Fruit fly (Drosophila melanogaster) whole organism, embryonic: ENCODE measurements around the gene Lamtor4.

Source experiments
- ATbp ChIP-seq: fragments of 200-800 bp; sonication (Bioruptor generic); optimal IDR thresholded peaks from 2 replicates; lab custom pipeline; 2017; ENCODE audit warnings: missing biosample characterization, mild to moderate bottlenecking, missing genetic modification characterization, missing genetic modification reagents
- Antp ChIP-seq: fragments of 200-800 bp; sonication (Bioruptor generic); optimal IDR thresholded peaks from 3 replicates; lab custom pipeline; 2016; ENCODE audit warnings: missing biosample characterization, missing genetic modification characterization
- Atf3 ChIP-seq: fragments of 200-800 bp; sonication (Bioruptor generic); optimal IDR thresholded peaks from 3 replicates; lab custom pipeline; 2016; ENCODE audit warnings: missing biosample characterization, missing genetic modification characterization
- Bdp1 ChIP-seq: fragments of 200-800 bp; sonication (Bioruptor generic); optimal IDR thresholded peaks from 3 replicates; lab custom pipeline; 2016; ENCODE audit warnings: missing biosample characterization, missing genetic modification characterization
- Blimp-1 ChIP-seq: fragments of 200-800 bp; sonication (Bioruptor generic); optimal IDR thresholded peaks from 3 replicates; lab custom pipeline; 2018; ENCODE audit warnings: missing biosample characterization, missing genetic modification characterization, mild to moderate bottlenecking, moderate library complexity, missing genetic modification reagents
- CG1024 ChIP-seq: fragments of 200-800 bp; sonication (Bioruptor generic); IDR thresholded peaks from 2 replicates; pipeline ENCODE4 v1.3.6; 2022; ENCODE audit warnings: missing biosample characterization, missing genetic modification characterization
- CG11398 ChIP-seq: fragments of 200-800 bp; sonication (Bioruptor generic); optimal IDR thresholded peaks from 2 replicates; lab custom pipeline; 2016; ENCODE audit warnings: missing biosample characterization, missing genetic modification characterization
- CG11695 ChIP-seq: fragments of 200-800 bp; sonication (Bioruptor generic); IDR thresholded peaks from 3 replicates; pipeline ENCODE4 v1.3.6; 2022; ENCODE audit warnings: missing biosample characterization, missing genetic modification characterization
- CG13123 ChIP-seq: fragments of 200-800 bp; sonication (Bioruptor generic); optimal IDR thresholded peaks from 2 replicates; lab custom pipeline; 2016; ENCODE audit warnings: missing biosample characterization, missing genetic modification characterization
- CG13424 ChIP-seq: fragments of 200-800 bp; sonication (Bioruptor generic); optimal IDR thresholded peaks from 2 replicates; lab custom pipeline; 2019; ENCODE audit warnings: missing biosample characterization, mild to moderate bottlenecking, missing genetic modification characterization, moderate library complexity
- CG15514 ChIP-seq: fragments of 200-800 bp; sonication (Bioruptor generic); optimal IDR thresholded peaks from 3 replicates; lab custom pipeline; 2017; ENCODE audit warnings: missing biosample characterization, missing genetic modification characterization, mild to moderate bottlenecking, moderate library complexity, missing genetic modification reagents
- CG17359 ChIP-seq: fragments of 200-800 bp; sonication (Bioruptor generic); optimal IDR thresholded peaks from 3 replicates; lab custom pipeline; 2018; ENCODE audit warnings: missing biosample characterization, mild to moderate bottlenecking, missing genetic modification characterization, moderate library complexity
- CG17568 ChIP-seq: fragments of 200-800 bp; sonication (Bioruptor generic); optimal IDR thresholded peaks from 2 replicates; lab custom pipeline; 2018; ENCODE audit warnings: missing biosample characterization, mild to moderate bottlenecking, missing genetic modification characterization, moderate library complexity
- CG17612 ChIP-seq: fragments of 200-800 bp; sonication (Bioruptor generic); IDR thresholded peaks from 2 replicates; pipeline ENCODE4 v1.3.6; 2022; ENCODE audit warnings: missing biosample characterization, missing genetic modification characterization
- CG1832 ChIP-seq: fragments of 200-800 bp; sonication (Bioruptor generic); optimal IDR thresholded peaks from 2 replicates; lab custom pipeline; 2017; ENCODE audit warnings: missing biosample characterization, mild to moderate bottlenecking, missing genetic modification characterization, inconsistent platforms
- CG2120 ChIP-seq: fragments of 200-800 bp; sonication (Bioruptor generic); optimal IDR thresholded peaks from 3 replicates; lab custom pipeline; 2016; ENCODE audit warnings: missing biosample characterization, missing genetic modification characterization
- CG2202 ChIP-seq: fragments of 200-800 bp; sonication (Bioruptor generic); optimal IDR thresholded peaks from 2 replicates; lab custom pipeline; 2018; ENCODE audit warnings: missing biosample characterization, mild to moderate bottlenecking, missing genetic modification characterization
- CG3065 ChIP-seq: fragments of 200-800 bp; sonication (Bioruptor generic); optimal IDR thresholded peaks from 2 replicates; lab custom pipeline; 2016; ENCODE audit warnings: missing biosample characterization, missing genetic modification characterization
- CG3163 ChIP-seq: fragments of 200-800 bp; sonication (Bioruptor generic); optimal IDR thresholded peaks from 3 replicates; lab custom pipeline; 2016; ENCODE audit warnings: missing biosample characterization, missing genetic modification characterization
- CG33557 ChIP-seq: fragments of 200-800 bp; sonication (Bioruptor generic); optimal IDR thresholded peaks from 2 replicates; lab custom pipeline; 2019; ENCODE audit warnings: missing biosample characterization, mild to moderate bottlenecking, missing genetic modification characterization, moderate library complexity
- CG34224 ChIP-seq: fragments of 200-800 bp; sonication (Bioruptor generic); IDR thresholded peaks from 3 replicates; pipeline ENCODE4 v1.3.6; 2022; ENCODE audit warnings: missing biosample characterization, missing genetic modification characterization; ENCODE audit not compliant: partially characterized antibody
- CG6765 ChIP-seq: fragments of 200-800 bp; sonication (Bioruptor generic); optimal IDR thresholded peaks from 3 replicates; lab custom pipeline; 2017; ENCODE audit warnings: missing biosample characterization, mild to moderate bottlenecking, missing genetic modification characterization
- CG8388 ChIP-seq: fragments of 200-800 bp; sonication (Bioruptor generic); optimal IDR thresholded peaks from 2 replicates; lab custom pipeline; 2019; ENCODE audit warnings: missing biosample characterization, mild to moderate bottlenecking, missing genetic modification characterization, moderate library complexity
- CG9727 ChIP-seq: fragments of 200-800 bp; sonication (Bioruptor generic); optimal IDR thresholded peaks from 3 replicates; lab custom pipeline; 2017; ENCODE audit warnings: missing biosample characterization, mild to moderate bottlenecking, missing genetic modification characterization
- Chrac-16 ChIP-seq: fragments of 200-800 bp; sonication (Bioruptor generic); optimal IDR thresholded peaks from 3 replicates; lab custom pipeline; 2016; ENCODE audit warnings: missing biosample characterization, missing genetic modification characterization
- D ChIP-seq, 2 experiments: fragments of 200-800 bp in 1 of 2; fragments of >200 bp in 1 of 2; sonication (Bioruptor generic) in 1 of 2; optimal IDR thresholded peaks; 2 replicates in 1 of 2; 3 replicates in 1 of 2; lab custom pipeline; 2017; ENCODE audit warnings: mild to moderate bottlenecking in 1 of 2, missing biosample characterization in 1 of 2, missing genetic modification characterization in 1 of 2, missing genetic modification reagents in 1 of 2
- D19A ChIP-seq: fragments of 200-800 bp; optimal IDR thresholded peaks from 3 replicates; lab custom pipeline; 2019; ENCODE audit warnings: missing biosample characterization, mild to moderate bottlenecking, missing genetic modification characterization, moderate library complexity
- Doc3 ChIP-seq: fragments of 200-800 bp; sonication (Bioruptor generic); IDR thresholded peaks from 3 replicates; pipeline ENCODE4 v1.3.6; 2022; ENCODE audit warnings: missing biosample characterization, missing genetic modification characterization; ENCODE audit not compliant: partially characterized antibody
- Fer3 ChIP-seq: fragments of 200-800 bp; sonication (Bioruptor generic); optimal IDR thresholded peaks from 2 replicates; lab custom pipeline; 2018; ENCODE audit warnings: missing biosample characterization, mild to moderate bottlenecking, missing genetic modification characterization, moderate library complexity
- Mrtf ChIP-seq: fragments of 200-800 bp; sonication (Bioruptor generic); IDR thresholded peaks from 3 replicates; pipeline ENCODE4 v1.3.6; 2022; ENCODE audit warnings: missing biosample characterization, missing genetic modification characterization
- Nf-YC ChIP-seq: fragments of 200-800 bp; optimal IDR thresholded peaks from 3 replicates; lab custom pipeline; 2019; ENCODE audit warnings: missing biosample characterization, mild to moderate bottlenecking, missing genetic modification characterization, moderate library complexity
- Ptx1 ChIP-seq: fragments of 200-800 bp; sonication (Bioruptor generic); IDR thresholded peaks from 2 replicates; pipeline ENCODE4 v1.3.6; 2022; ENCODE audit warnings: missing biosample characterization, missing genetic modification characterization
- Side ChIP-seq: fragments of 200-800 bp; sonication (Bioruptor generic); optimal IDR thresholded peaks from 2 replicates; lab custom pipeline; 2016; ENCODE audit warnings: missing biosample characterization, missing genetic modification characterization
- Six4 ChIP-seq: fragments of 200-800 bp; sonication (Bioruptor generic); optimal IDR thresholded peaks from 2 replicates; lab custom pipeline; 2016; ENCODE audit warnings: missing biosample characterization, missing genetic modification characterization
- Tbp ChIP-seq: fragments of >200 bp; optimal IDR thresholded peaks from 2 replicates; lab custom pipeline; 2018; ENCODE audit warnings: missing biosample characterization, missing genetic modification characterization
- bsh ChIP-seq, 2 experiments: fragments of 200-800 bp; sonication (Bioruptor generic); optimal IDR thresholded peaks; 2 replicates each; lab custom pipeline; 2017 to 2018; ENCODE audit warnings: mild to moderate bottlenecking in 2 of 2, missing biosample characterization in 2 of 2, missing genetic modification characterization in 2 of 2, moderate library complexity in 1 of 2
- ci ChIP-seq: fragments of 200-800 bp; sonication (Bioruptor generic); IDR thresholded peaks from 3 replicates; pipeline ENCODE4 v1.3.6; 2022; ENCODE audit warnings: missing biosample characterization, missing genetic modification characterization
- disco-r ChIP-seq: fragments of 200-800 bp; sonication (Bioruptor generic); optimal IDR thresholded peaks from 2 replicates; lab custom pipeline; 2016; ENCODE audit warnings: missing biosample characterization, missing genetic modification characterization
- en ChIP-seq: fragments of 200-800 bp; sonication (Bioruptor generic); optimal IDR thresholded peaks from 2 replicates; lab custom pipeline; 2016; ENCODE audit warnings: missing biosample characterization, missing genetic modification characterization
- gcm ChIP-seq: fragments of 200-800 bp; sonication (Bioruptor generic); optimal IDR thresholded peaks from 2 replicates; lab custom pipeline; 2019; ENCODE audit warnings: missing biosample characterization, mild to moderate bottlenecking, missing genetic modification characterization, moderate library complexity
- gt ChIP-seq: fragments of 200-800 bp; sonication (Bioruptor generic); IDR thresholded peaks from 2 replicates; pipeline ENCODE4 v1.3.6; 2022; ENCODE audit warnings: missing biosample characterization, missing genetic modification characterization
- hb ChIP-seq: fragments of 200-800 bp; sonication (Bioruptor generic); IDR thresholded peaks from 3 replicates; pipeline ENCODE4 v1.3.6; 2022; ENCODE audit warnings: missing biosample characterization, missing genetic modification characterization; ENCODE audit not compliant: partially characterized antibody
- ranshi ChIP-seq: fragments of 200-800 bp; sonication (Bioruptor generic); IDR thresholded peaks from 2 replicates; pipeline ENCODE4 v1.3.6; 2022; ENCODE audit warnings: missing biosample characterization, missing genetic modification characterization
- ro ChIP-seq: fragments of 200-800 bp; sonication (Bioruptor generic); IDR thresholded peaks from 2 replicates; pipeline ENCODE4 v1.3.6; 2022; ENCODE audit warnings: missing biosample characterization, missing genetic modification characterization
- slbo ChIP-seq: fragments of 200-800 bp; sonication (Bioruptor generic); IDR thresholded peaks from 2 replicates; pipeline ENCODE4 v1.3.6; 2022; ENCODE audit warnings: missing biosample characterization, missing genetic modification characterization
- slou ChIP-seq: fragments of 200-800 bp; sonication (Bioruptor generic); optimal IDR thresholded peaks from 3 replicates; lab custom pipeline; 2016; ENCODE audit warnings: missing biosample characterization, missing genetic modification characterization
- stc ChIP-seq: fragments of 200-800 bp; sonication (Bioruptor generic); IDR thresholded peaks from 2 replicates; pipeline ENCODE4 v1.3.6; 2022; ENCODE audit warnings: missing biosample characterization, missing genetic modification characterization
- wek ChIP-seq: fragments of 200-800 bp; sonication (Bioruptor generic); optimal IDR thresholded peaks from 3 replicates; lab custom pipeline; 2018; ENCODE audit warnings: missing biosample characterization, mild to moderate bottlenecking, missing genetic modification characterization, moderate library complexity
- wor ChIP-seq: fragments of 200-800 bp; sonication (Bioruptor generic); IDR thresholded peaks from 2 replicates; pipeline ENCODE4 v1.3.6; 2022; ENCODE audit warnings: missing biosample characterization, missing genetic modification characterization

Gene Lamtor4

dm6 chr3L:3902491-3903198, 5.9 kb downstream of the Lamtor4 start, which contains the start of gene Ubi-p63E:
Gene Ubi-p63E, minus strand, starts transcription at chr3L:3903184.
- TF ChIP-seq Six4 (GFP tag; lab: Kevin White, UChicago) (peak; percentile 50), D19A (tag; lab: Kevin White, UChicago) (no peak), ranshi (no peak), en (GFP tag; lab: Kevin White, UChicago) (no peak), Atf3 (peak; percentile 62), gcm (GFP tag; lab: Kevin White, UChicago) (no peak), D (optimal IDR thresholded peaks at IDR 0.05; lab: Kevin White, UChicago) (no peak), D (GFP tag; optimal IDR thresholded peaks at IDR 0.05; lab: Kevin White, UChicago) (peak; percentile 57), Mrtf (GFP tag; lab: Robert Waterston, UW) (no peak), Bdp1 (GFP tag; lab: Kevin White, UChicago) (peak; percentile 12), Fer3 (tag; lab: Kevin White, UChicago) (peak; percentile 60), CG34224 (GFP tag; lab: Robert Waterston, UW) (no peak), ci (GFP tag; lab: Robert Waterston, UW) (no peak), CG17568 (GFP tag; lab: Kevin White, UChicago) (no peak), CG9727 (GFP tag; lab: Kevin White, UChicago) (peak; percentile 74), CG17612 (GFP tag; lab: Robert Waterston, UW) (no peak), wor (no peak), CG13123 (GFP tag; lab: Kevin White, UChicago) (no peak), bsh (GFP tag; optimal IDR thresholded peaks at IDR 0.05; lab: Kevin White, UChicago) (peak in 1 of 2 experiments; percentile 62), CG2120 (peak; percentile 81), CG2202 (tag; lab: Kevin White, UChicago) (no peak), Tbp (no peak), Antp (GFP tag; lab: Kevin White, UChicago) (peak; percentile 66), Chrac-16 (GFP tag; lab: Kevin White, UChicago) (peak; percentile 52), CG33557 (GFP tag; lab: Kevin White, UChicago) (no peak), slou (GFP tag; lab: Kevin White, UChicago) (peak; percentile 15), slbo (GFP tag; lab: Robert Waterston, UW) (no peak), CG13424 (tag; lab: Kevin White, UChicago) (peak; percentile 70), ATbp (GFP tag; lab: Kevin White, UChicago) (no peak), Blimp-1 (GFP tag; lab: Kevin White, UChicago) (peak; percentile 55), CG3065 (no peak), stc (GFP tag; lab: Robert Waterston, UW) (no peak), CG1832 (GFP tag; lab: Kevin White, UChicago) (no peak), CG3163 (GFP tag; lab: Kevin White, UChicago) (peak; percentile 40), CG1024 (GFP tag; lab: Robert Waterston, UW) (no peak), Ptx1 (GFP tag; lab: Robert Waterston, UW) (no peak), Nf-YC (tag; lab: Kevin White, UChicago) (peak; percentile 33), CG15514 (GFP tag; lab: Kevin White, UChicago) (peak; percentile 58), ro (no peak), gt (GFP tag; lab: Robert Waterston, UW) (no peak), CG17359 (tag; lab: Kevin White, UChicago) (peak; percentile 51), Doc3 (GFP tag; lab: Robert Waterston, UW) (no peak), disco-r (GFP tag; lab: Kevin White, UChicago) (peak; percentile 42), CG11398 (peak; percentile 22), CG6765 (GFP tag; lab: Kevin White, UChicago) (no peak), CG8388 (GFP tag; lab: Kevin White, UChicago) (peak; percentile 48), wek (GFP tag; lab: Kevin White, UChicago) (peak; percentile 54), hb (GFP tag; lab: Robert Waterston, UW) (no peak), CG11695 (no peak), Side (GFP tag; lab: Kevin White, UChicago) (peak; percentile 65)
